Fruit fly (Drosophila melanogaster) whole organism, prepupa: ENCODE results near the gene Fit2.

Experiments used
- CG11762 ChIP-seq: fragments of 200-800 bp; sonication (Bioruptor generic); optimal IDR thresholded peaks from 3 replicates; lab custom pipeline; 2016; ENCODE audit warnings: missing biosample characterization, missing genetic modification characterization; ENCODE audit not compliant: insufficient read depth
- CG16779 ChIP-seq: fragments of 200-800 bp; sonication (Bioruptor generic); optimal IDR thresholded peaks from 3 replicates; lab custom pipeline; 2017; ENCODE audit warnings: missing biosample characterization, mild to moderate bottlenecking, missing genetic modification characterization
- CG8119 ChIP-seq: fragments of 200-800 bp; sonication (Bioruptor generic); IDR thresholded peaks from 3 replicates; pipeline ENCODE4 v1.3.6; 2022; ENCODE audit warnings: missing biosample characterization, missing genetic modification characterization
- Sox102F ChIP-seq: fragments of 200-800 bp; sonication (Bioruptor generic); optimal IDR thresholded peaks from 2 replicates; lab custom pipeline; 2016; ENCODE audit warnings: missing biosample characterization, mild to moderate bottlenecking, missing genetic modification characterization
- eg ChIP-seq: fragments of 200-800 bp; sonication (Bioruptor generic); IDR thresholded peaks from 3 replicates; pipeline ENCODE4 v1.3.6; 2022; ENCODE audit warnings: missing biosample characterization, missing genetic modification characterization

dm6 chr3L:17015663-17016575 is 8.2 kb upstream of the Fit2 start, which contains the start of the genes CG6664 and CG7728:
- peak; percentile 37 for TF ChIP-seq CG11762 (GFP tag; lab: Kevin White, UChicago)
- no peak for TF ChIP-seq Sox102F (GFP tag; lab: Kevin White, UChicago)
- TF ChIP-seq eg (GFP tag; lab: Robert Waterston, UW): no peak; the same call in 2 of the 3 replicates
- TF ChIP-seq CG16779 (tag; lab: Kevin White, UChicago): no peak
- TF ChIP-seq CG8119 (GFP tag; lab: Robert Waterston, UW): no peak
